Worm (Caenorhabditis elegans): Measurements from ENCODE around the gene H25K10.4.
A peak's percentile ranks its signal among the peaks of the same experiment; 100 is the strongest.

Gene H25K10.4

DNA sequence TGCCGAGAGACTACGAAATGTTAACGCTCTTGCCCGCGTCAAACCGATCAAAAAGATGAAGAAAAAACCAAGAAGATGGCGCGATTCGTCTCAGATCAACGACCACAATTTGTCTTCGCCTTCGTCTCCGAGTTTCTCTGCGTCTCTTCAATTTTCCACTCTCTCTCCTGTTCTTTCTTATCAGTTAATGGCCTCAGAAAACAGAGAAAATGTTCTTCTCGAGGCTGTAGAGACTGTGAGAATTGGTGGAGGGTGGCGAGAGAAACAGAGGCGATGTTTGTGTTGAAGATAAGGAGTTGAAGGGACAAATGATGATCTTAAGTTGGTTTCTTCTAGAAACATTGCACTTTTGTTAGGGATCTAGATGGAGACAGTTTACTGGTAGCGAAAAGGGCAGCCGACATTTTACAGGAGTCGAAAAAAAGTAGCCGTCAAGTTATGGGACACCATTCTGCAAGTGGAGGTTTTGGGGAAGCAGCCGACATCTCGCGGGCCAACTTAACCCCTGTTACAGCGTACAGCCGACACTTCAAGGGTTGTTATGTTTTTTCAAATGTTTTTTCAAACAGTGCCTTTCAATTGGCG, 44.9 kb upstream of the H25K10.4 start (continued):
- peak; percentile 99 for TF ChIP-seq nhr-85 (tag)
- no peak for TF ChIP-seq mef-2 (tag; optimal IDR thresholded peaks at IDR 0.05)
- TF ChIP-seq ztf-4 (tag; optimal IDR thresholded peaks at IDR 0.05), result peak; percentile 49
- no peak for TF ChIP-seq C34B4.2 (tag; optimal IDR thresholded peaks at IDR 0.05)
- no peak for TF ChIP-seq hlh-17 (GFP tag; optimal IDR thresholded peaks at IDR 0.05; ENCODE audit: borderline replicate concordance)
- TF ChIP-seq tlp-1 (tag; optimal IDR thresholded peaks at IDR 0.05), result no peak
- no peak for TF ChIP-seq egl-13 (tag; optimal IDR thresholded peaks at IDR 0.05)
- TF ChIP-seq isw-1 (GFP tag; IDR thresholded peaks at IDR 0.05), result no peak
- TF ChIP-seq ama-1 (optimal IDR thresholded peaks at IDR 0.05), result no peak
- TF ChIP-seq lin-15B (tag; optimal IDR thresholded peaks at IDR 0.05), result no peak
- no peak for TF ChIP-seq sptf-1 (tag; optimal IDR thresholded peaks at IDR 0.05)
- no peak for TF ChIP-seq zag-1 (tag; optimal IDR thresholded peaks at IDR 0.05)
- TF ChIP-seq Y116A8C.19 (tag; optimal IDR thresholded peaks at IDR 0.05; ENCODE audit: borderline replicate concordance), result no peak
- no peak for TF ChIP-seq dsc-1 (tag; optimal IDR thresholded peaks at IDR 0.05)
- TF ChIP-seq lin-39 (tag; optimal IDR thresholded peaks at IDR 0.05), result no peak
- no peak for TF ChIP-seq unc-86 (tag; optimal IDR thresholded peaks at IDR 0.05)
- TF ChIP-seq fkh-10 (GFP tag; optimal IDR thresholded peaks at IDR 0.05), result no peak
- no peak for TF ChIP-seq pax-3 (tag; optimal IDR thresholded peaks at IDR 0.05)
- TF ChIP-seq sup-37 (GFP tag; optimal IDR thresholded peaks at IDR 0.05), result no peak
- TF ChIP-seq nhr-77 (tag; optimal IDR thresholded peaks at IDR 0.05), result peak; percentile 66
- TF ChIP-seq pag-3 (tag; optimal IDR thresholded peaks at IDR 0.05; ENCODE audit: borderline replicate concordance, insufficient read depth), result peak; percentile 50
- no peak for TF ChIP-seq pqm-1 (tag; optimal IDR thresholded peaks at IDR 0.05)
- TF ChIP-seq nhr-71 (tag; optimal IDR thresholded peaks at IDR 0.05), result peak; percentile 92
- TF ChIP-seq lin-35 (GFP tag; optimal IDR thresholded peaks at IDR 0.05), result peak in 1 of 2 experiments; percentile 68
- TF ChIP-seq dpl-1 (GFP tag; optimal IDR thresholded peaks at IDR 0.05), result peak in 1 of 3 experiments; percentile 12
- TF ChIP-seq sox-4 (tag; optimal IDR thresholded peaks at IDR 0.05), result no peak
- TF ChIP-seq nhr-11 (tag; optimal IDR thresholded peaks at IDR 0.05), result no peak
- TF ChIP-seq ceh-90 (tag; optimal IDR thresholded peaks at IDR 0.05), result no peak
- TF ChIP-seq aha-1 (tag; optimal IDR thresholded peaks at IDR 0.05), result no peak
- TF ChIP-seq tbx-2 (tag; optimal IDR thresholded peaks at IDR 0.05), result peak; percentile 77
- no peak for TF ChIP-seq hlh-4 (tag; optimal IDR thresholded peaks at IDR 0.05)
- peak; percentile 77 for TF ChIP-seq blmp-1 (tag; optimal IDR thresholded peaks at IDR 0.05)
- TF ChIP-seq ceh-88 (GFP tag; IDR thresholded peaks at IDR 0.05), result no peak
- TF ChIP-seq aly-2 (tag; optimal IDR thresholded peaks at IDR 0.05), result no peak
- TF ChIP-seq snpc-4 (tag; optimal IDR thresholded peaks at IDR 0.05), result peak; percentile 91
- peak; percentile 97 for TF ChIP-seq elt-2 (tag; optimal IDR thresholded peaks at IDR 0.05)
- TF ChIP-seq C16A3.4 (tag; optimal IDR thresholded peaks at IDR 0.05), result peak; percentile 50
- peak; percentile 73 for TF ChIP-seq snu-23 (GFP tag; optimal IDR thresholded peaks at IDR 0.05)
- peak; percentile 62 to 96 (median 91) for TF ChIP-seq elt-3 (tag; optimal IDR thresholded peaks at IDR 0.05)
- TF ChIP-seq unc-30 (tag; optimal IDR thresholded peaks at IDR 0.05), result no peak
- peak; percentile 41 for TF ChIP-seq swsn-7 (tag; optimal IDR thresholded peaks at IDR 0.05)
- no peak for TF ChIP-seq fos-1 (tag; optimal IDR thresholded peaks at IDR 0.05)
- TF ChIP-seq lin-14 (GFP tag; optimal IDR thresholded peaks at IDR 0.05), result peak; percentile 92
- peak; percentile 31 for TF ChIP-seq vab-15 (tag; optimal IDR thresholded peaks at IDR 0.05)
- TF ChIP-seq lsy-2 (tag; optimal IDR thresholded peaks at IDR 0.05), result peak; percentile 48 to 66
- TF ChIP-seq nhr-12 (tag; optimal IDR thresholded peaks at IDR 0.05), result no peak
- TF ChIP-seq ets-5 (GFP tag; IDR thresholded peaks at IDR 0.05), result no peak
